Worm (Caenorhabditis elegans): ENCODE results near the gene ccr-4.

- no peak for TF ChIP-seq ceh-16 (tag; optimal IDR thresholded peaks at IDR 0.05)
- no peak for TF ChIP-seq fos-1 (tag; optimal IDR thresholded peaks at IDR 0.05)
Observed at ce11 chrIV:12378919-12379318, 17.6 kb downstream of the ccr-4 start.
